Fruit fly (Drosophila melanogaster) whole organism, embryonic: ENCODE measurements around the gene PGRP-LE.
A peak's percentile ranks its signal among the peaks of the same experiment; 100 is the strongest.

Experiments
- CG10274 ChIP-seq: fragments of 200-800 bp; sonication (Bioruptor generic); optimal IDR thresholded peaks from 3 replicates; lab custom pipeline; 2017; ENCODE audit warnings: missing biosample characterization, mild to moderate bottlenecking, missing genetic modification characterization
- CG10321 ChIP-seq: fragments of 200-800 bp; sonication (Bioruptor generic); IDR thresholded peaks from 2 replicates; pipeline ENCODE4 v1.3.6; 2022; ENCODE audit warnings: missing biosample characterization, missing genetic modification characterization
- CG10543 ChIP-seq: fragments of 200-800 bp; sonication (Bioruptor generic); optimal IDR thresholded peaks from 3 replicates; lab custom pipeline; 2017; ENCODE audit warnings: missing biosample characterization, mild to moderate bottlenecking, missing genetic modification characterization, moderate library complexity
- CG11504 ChIP-seq: fragments of 200-800 bp; sonication (Bioruptor generic); optimal IDR thresholded peaks from 3 replicates; lab custom pipeline; 2019; ENCODE audit warnings: missing biosample characterization, mild to moderate bottlenecking, missing genetic modification characterization, moderate library complexity
- CG12104 ChIP-seq: fragments of 200-800 bp; sonication (Bioruptor generic); optimal IDR thresholded peaks from 3 replicates; lab custom pipeline; 2016; ENCODE audit warnings: missing biosample characterization, missing genetic modification characterization
- CG2202 ChIP-seq: fragments of 200-800 bp; sonication (Bioruptor generic); optimal IDR thresholded peaks from 2 replicates; lab custom pipeline; 2018; ENCODE audit warnings: missing biosample characterization, mild to moderate bottlenecking, missing genetic modification characterization
- CG2889 ChIP-seq: fragments of 200-800 bp; sonication (Bioruptor generic); IDR thresholded peaks from 3 replicates; pipeline ENCODE4 v1.3.6; 2022; ENCODE audit warnings: missing biosample characterization, missing genetic modification characterization
- CG30431 ChIP-seq: fragments of 200-800 bp; sonication (Bioruptor generic); optimal IDR thresholded peaks from 2 replicates; lab custom pipeline; 2017; ENCODE audit warnings: missing biosample characterization, missing genetic modification characterization
- CG3995 ChIP-seq: fragments of 200-800 bp; sonication (Bioruptor generic); optimal IDR thresholded peaks from 3 replicates; lab custom pipeline; 2016; ENCODE audit warnings: missing biosample characterization, missing genetic modification characterization
- CG43689 ChIP-seq: fragments of 200-800 bp; sonication (Bioruptor generic); IDR thresholded peaks from 2 replicates; pipeline ENCODE4 v1.3.6; 2022; ENCODE audit warnings: missing biosample characterization, missing genetic modification characterization
- CG4424 ChIP-seq: fragments of 200-800 bp; sonication (Bioruptor generic); optimal IDR thresholded peaks from 3 replicates; lab custom pipeline; 2016; ENCODE audit warnings: missing biosample characterization, missing genetic modification characterization
- CG4707 ChIP-seq: fragments of 200-800 bp; sonication (Bioruptor generic); optimal IDR thresholded peaks from 2 replicates; lab custom pipeline; 2018; ENCODE audit warnings: missing biosample characterization, mild to moderate bottlenecking, missing genetic modification characterization, moderate library complexity
- CG6254 ChIP-seq: fragments of 200-800 bp; sonication (Bioruptor generic); optimal IDR thresholded peaks from 3 replicates; lab custom pipeline; 2017; ENCODE audit warnings: mild to moderate bottlenecking, missing biosample characterization, missing genetic modification reagents, missing genetic modification characterization
- CG6683 ChIP-seq: fragments of 200-800 bp; sonication (Bioruptor generic); optimal IDR thresholded peaks from 2 replicates; lab custom pipeline; 2017; ENCODE audit warnings: missing biosample characterization, mild to moderate bottlenecking, missing genetic modification characterization, missing genetic modification reagents
- CG6791 ChIP-seq: fragments of 200-800 bp; sonication (Bioruptor generic); IDR thresholded peaks from 3 replicates; pipeline ENCODE4 v1.3.6; 2022; ENCODE audit warnings: missing biosample characterization, missing genetic modification characterization; ENCODE audit not compliant: partially characterized antibody
- CG7786 ChIP-seq: fragments of 200-800 bp; sonication (Bioruptor generic); optimal IDR thresholded peaks from 2 replicates; lab custom pipeline; 2016; ENCODE audit warnings: missing biosample characterization, missing genetic modification characterization
- CG9817 ChIP-seq: fragments of 200-800 bp; sonication (Bioruptor generic); optimal IDR thresholded peaks from 2 replicates; lab custom pipeline; 2018; ENCODE audit warnings: missing biosample characterization, mild to moderate bottlenecking, missing genetic modification characterization, moderate library complexity
- D19A ChIP-seq: fragments of 200-800 bp; optimal IDR thresholded peaks from 3 replicates; lab custom pipeline; 2019; ENCODE audit warnings: missing biosample characterization, mild to moderate bottlenecking, missing genetic modification characterization, moderate library complexity
- HLH54F ChIP-seq: fragments of 200-800 bp; sonication (Bioruptor generic); optimal IDR thresholded peaks from 3 replicates; lab custom pipeline; 2016; ENCODE audit warnings: missing biosample characterization, missing genetic modification characterization
- Hey ChIP-seq: fragments of 200-800 bp; sonication (Bioruptor generic); optimal IDR thresholded peaks from 3 replicates; lab custom pipeline; 2018; ENCODE audit warnings: missing biosample characterization, mild to moderate bottlenecking, missing genetic modification characterization
- Hr51 ChIP-seq, 2 experiments: fragments of 200-800 bp; sonication (Bioruptor generic); optimal IDR thresholded peaks; 2 replicates in 1 of 2; 3 replicates in 1 of 2; lab custom pipeline; 2016 to 2018; ENCODE audit warnings: missing biosample characterization in 2 of 2, missing genetic modification characterization in 2 of 2, mild to moderate bottlenecking in 1 of 2, moderate library complexity in 1 of 2
- Lhr ChIP-seq: fragments of 200-800 bp; sonication (Bioruptor generic); optimal IDR thresholded peaks from 3 replicates; lab custom pipeline; 2017; ENCODE audit warnings: mild to moderate bottlenecking, missing biosample characterization, missing genetic modification reagents, missing genetic modification characterization
- MESR4 ChIP-seq: fragments of 200-800 bp; sonication (Bioruptor generic); optimal IDR thresholded peaks from 2 replicates; lab custom pipeline; 2018; ENCODE audit warnings: missing biosample characterization, mild to moderate bottlenecking, missing genetic modification characterization, moderate library complexity
- Optix ChIP-seq: fragments of 200-800 bp; sonication (Bioruptor generic); IDR thresholded peaks from 3 replicates; pipeline ENCODE4 v1.3.6; 2022; ENCODE audit warnings: missing biosample characterization, missing genetic modification characterization
- Rfx ChIP-seq: fragments of 200-800 bp; sonication (Bioruptor generic); IDR thresholded peaks from 2 replicates; pipeline ENCODE4 v1.3.6; 2022; ENCODE audit warnings: missing biosample characterization, missing genetic modification characterization
- Sox100B ChIP-seq: fragments of 200-800 bp; sonication (Bioruptor generic); optimal IDR thresholded peaks from 3 replicates; lab custom pipeline; 2018; ENCODE audit warnings: missing biosample characterization, mild to moderate bottlenecking, missing genetic modification characterization
- Spps ChIP-seq: fragments of 200-800 bp; sonication (Bioruptor generic); optimal IDR thresholded peaks from 2 replicates; lab custom pipeline; 2018; ENCODE audit warnings: missing biosample characterization, mild to moderate bottlenecking, missing genetic modification characterization
- Ssrp ChIP-seq: fragments of 200-800 bp; sonication (Bioruptor generic); optimal IDR thresholded peaks from 2 replicates; lab custom pipeline; 2018; ENCODE audit warnings: missing biosample characterization, mild to moderate bottlenecking, missing genetic modification characterization, moderate library complexity
- ac ChIP-seq: fragments of 200-800 bp; sonication (Bioruptor generic); optimal IDR thresholded peaks from 3 replicates; lab custom pipeline; 2017; ENCODE audit warnings: missing biosample characterization, mild to moderate bottlenecking, missing genetic modification characterization
- az2 ChIP-seq: fragments of 200-800 bp; sonication (Bioruptor generic); optimal IDR thresholded peaks from 3 replicates; lab custom pipeline; 2016; ENCODE audit warnings: missing biosample characterization, missing genetic modification characterization
- caup ChIP-seq: fragments of 200-800 bp; sonication (Bioruptor generic); optimal IDR thresholded peaks from 3 replicates; lab custom pipeline; 2017; ENCODE audit warnings: missing biosample characterization, mild to moderate bottlenecking, missing genetic modification characterization, moderate library complexity; ENCODE audit not compliant: severe bottlenecking
- en ChIP-seq: fragments of 200-800 bp; sonication (Bioruptor generic); optimal IDR thresholded peaks from 2 replicates; lab custom pipeline; 2016; ENCODE audit warnings: missing biosample characterization, missing genetic modification characterization
- grau ChIP-seq: fragments of 200-800 bp; optimal IDR thresholded peaks from 3 replicates; lab custom pipeline; 2019; ENCODE audit warnings: missing biosample characterization, mild to moderate bottlenecking, missing genetic modification characterization, moderate library complexity
- hbn ChIP-seq: fragments of 200-800 bp; sonication (Bioruptor generic); IDR thresholded peaks from 2 replicates; pipeline ENCODE4 v1.3.6; 2022; ENCODE audit warnings: missing biosample characterization, missing genetic modification characterization; ENCODE audit not compliant: partially characterized antibody
- hkb ChIP-seq, 2 experiments: fragments of 200-800 bp in 1 of 2; fragments of >200 bp in 1 of 2; sonication (Bioruptor generic) in 1 of 2; IDR thresholded peaks in 1 of 2; optimal IDR thresholded peaks in 1 of 2; 2 replicates each; pipeline versions ENCODE4 v1.3.6 to Lab custom; 2017 to 2022; ENCODE audit warnings: missing biosample characterization in 1 of 2, missing genetic modification characterization in 1 of 2
- kni ChIP-seq: fragments of 200-800 bp; sonication (Bioruptor generic); optimal IDR thresholded peaks from 3 replicates; lab custom pipeline; 2017; ENCODE audit warnings: mild to moderate bottlenecking, missing biosample characterization, missing genetic modification reagents, missing genetic modification characterization
- lmd ChIP-seq: fragments of 200-800 bp; sonication (Bioruptor generic); IDR thresholded peaks from 2 replicates; pipeline ENCODE4 v1.3.6; 2022; ENCODE audit warnings: missing biosample characterization, missing genetic modification characterization
- lola ChIP-seq, 3 experiments: fragments of >200 bp in 2 of 3; fragments of 200-800 bp in 1 of 3; sonication (Bioruptor generic) in 1 of 3; optimal IDR thresholded peaks; 2 replicates each; lab custom pipeline; 2017 to 2019; ENCODE audit warnings: missing biosample characterization in 3 of 3, missing genetic modification characterization in 3 of 3, mild to moderate bottlenecking in 1 of 3, moderate library complexity in 1 of 3
- nau ChIP-seq: fragments of 200-800 bp; sonication (Bioruptor generic); optimal IDR thresholded peaks from 3 replicates; lab custom pipeline; 2017; ENCODE audit warnings: missing biosample characterization, mild to moderate bottlenecking, missing genetic modification characterization, missing genetic modification reagents
- ranshi ChIP-seq: fragments of 200-800 bp; sonication (Bioruptor generic); IDR thresholded peaks from 2 replicates; pipeline ENCODE4 v1.3.6; 2022; ENCODE audit warnings: missing biosample characterization, missing genetic modification characterization
- run ChIP-seq: fragments of 200-800 bp; sonication (Bioruptor generic); optimal IDR thresholded peaks from 3 replicates; lab custom pipeline; 2018; ENCODE audit warnings: missing biosample characterization, mild to moderate bottlenecking, missing genetic modification characterization
- schlank ChIP-seq: fragments of 200-800 bp; sonication (Bioruptor generic); optimal IDR thresholded peaks from 2 replicates; lab custom pipeline; 2018; ENCODE audit warnings: missing biosample characterization, mild to moderate bottlenecking, missing genetic modification characterization
- seq ChIP-seq: fragments of 200-800 bp; sonication (Bioruptor generic); IDR thresholded peaks from 2 replicates; pipeline ENCODE4 v1.3.6; 2022; ENCODE audit warnings: missing biosample characterization, missing genetic modification characterization
- sr ChIP-seq: fragments of 200-800 bp; sonication (Bioruptor generic); IDR thresholded peaks from 3 replicates; pipeline ENCODE4 v1.3.6; 2022; ENCODE audit warnings: missing biosample characterization, missing genetic modification characterization
- tll ChIP-seq, 2 experiments: fragments of 200-800 bp in 1 of 2; fragments of >200 bp in 1 of 2; sonication (Bioruptor generic) in 1 of 2; optimal IDR thresholded peaks; 2 replicates each; lab custom pipeline; 2017 to 2019; ENCODE audit warnings: missing biosample characterization in 2 of 2, missing genetic modification characterization in 2 of 2, mild to moderate bottlenecking in 1 of 2, moderate library complexity in 1 of 2
- toy ChIP-seq: fragments of 200-800 bp; sonication (Bioruptor generic); IDR thresholded peaks from 2 replicates; pipeline ENCODE4 v1.3.6; 2022; ENCODE audit warnings: missing biosample characterization, missing genetic modification characterization
- z ChIP-seq: fragments of 200-800 bp; sonication (Bioruptor generic); IDR thresholded peaks from 3 replicates; pipeline ENCODE4 v1.3.6; 2022; ENCODE audit warnings: missing biosample characterization, missing genetic modification characterization

Gene PGRP-LE

dm6 chrX:15788235-15789187 is 15.2 kb downstream of the PGRP-LE start, which contains the start of gene Rhp (continued):
- no peak for TF ChIP-seq lmd
- TF ChIP-seq schlank (tag; lab: Kevin White, UChicago) = no peak
- peak; percentile 32 for TF ChIP-seq CG12104 (GFP tag; lab: Kevin White, UChicago)
- TF ChIP-seq Lhr = peak; percentile 24
- no peak for TF ChIP-seq sr (GFP tag; lab: Robert Waterston, UW)
- no peak for TF ChIP-seq Hey (tag; lab: Kevin White, UChicago)
- TF ChIP-seq en = no peak
- no peak for TF ChIP-seq az2 (GFP tag; lab: Kevin White, UChicago)
- peak; percentile 15; the same call in 1 of the 3 replicates for TF ChIP-seq CG6791 (GFP tag; lab: Robert Waterston, UW)
- peak; percentile 62 for TF ChIP-seq CG4707 (GFP tag; lab: Kevin White, UChicago)
- TF ChIP-seq caup (GFP tag; lab: Kevin White, UChicago) = peak; percentile 31
- no peak for TF ChIP-seq Rfx (GFP tag; lab: Robert Waterston, UW)
- TF ChIP-seq CG10321 (GFP tag; lab: Robert Waterston, UW) = no peak
- TF ChIP-seq CG6254 (GFP tag; lab: Kevin White, UChicago) = peak; percentile 6
- TF ChIP-seq CG30431 (GFP tag; lab: Kevin White, UChicago) = no peak
- TF ChIP-seq MESR4 (GFP tag; lab: Kevin White, UChicago) = peak; percentile 18
- TF ChIP-seq CG7786 (GFP tag; lab: Kevin White, UChicago) = no peak
- TF ChIP-seq CG3995 = peak; percentile 51
- TF ChIP-seq CG9817 = no peak
- TF ChIP-seq CG10543 (GFP tag; lab: Kevin White, UChicago) = peak; percentile 56
- TF ChIP-seq Ssrp (tag; lab: Kevin White, UChicago) = no peak
- no peak for TF ChIP-seq CG43689 (GFP tag; lab: Robert Waterston, UW)
- no peak for TF ChIP-seq z (GFP tag; lab: Robert Waterston, UW)
- TF ChIP-seq CG10274 = no peak
- peak; percentile 17 for TF ChIP-seq kni
- no peak for TF ChIP-seq toy (GFP tag; lab: Robert Waterston, UW)
- peak; percentile 23 for TF ChIP-seq CG6683 (GFP tag; lab: Kevin White, UChicago)
- TF ChIP-seq CG2889 = no peak
- no peak for TF ChIP-seq seq
- TF ChIP-seq D19A = peak; percentile 47
- TF ChIP-seq Hr51 (GFP tag; optimal IDR thresholded peaks at IDR 0.05; lab: Kevin White, UChicago) = no peak
- peak; percentile 60 for TF ChIP-seq Sox100B (GFP tag; lab: Kevin White, UChicago)
- TF ChIP-seq ranshi (GFP tag; lab: Robert Waterston, UW) = no peak
- peak in 1 of 3 experiments; percentile 23 for TF ChIP-seq lola (GFP tag; optimal IDR thresholded peaks at IDR 0.05; lab: Kevin White, UChicago)
- TF ChIP-seq grau = peak; percentile 19
- TF ChIP-seq run (tag; lab: Kevin White, UChicago) = no peak
- TF ChIP-seq nau (GFP tag; lab: Kevin White, UChicago) = no peak
- peak; percentile 5 for TF ChIP-seq CG4424 (GFP tag; lab: Kevin White, UChicago)
- peak; percentile 19 for TF ChIP-seq ac (GFP tag; lab: Kevin White, UChicago)
- TF ChIP-seq Spps (tag; lab: Kevin White, UChicago) = no peak
- TF ChIP-seq tll (GFP tag; optimal IDR thresholded peaks at IDR 0.05; lab: Kevin White, UChicago) = no peak
- TF ChIP-seq Optix (GFP tag; lab: Robert Waterston, UW) = no peak
- no peak for TF ChIP-seq CG11504 (tag; lab: Kevin White, UChicago)
- TF ChIP-seq hkb (optimal IDR thresholded peaks at IDR 0.05; lab: Kevin White, UChicago) = no peak
- peak; percentile 66 for TF ChIP-seq hkb (GFP tag; IDR thresholded peaks at IDR 0.05; lab: Robert Waterston, UW)
- TF ChIP-seq HLH54F (GFP tag; lab: Kevin White, UChicago) = no peak
- TF ChIP-seq CG2202 = peak; percentile 39
- TF ChIP-seq hbn (GFP tag; lab: Robert Waterston, UW) = no peak
